Fruit fly (Drosophila melanogaster) whole organism, adult: ENCODE measurements around the gene CG11109.

Experiments
- CG1620 ChIP-seq: fragments of 200-800 bp; sonication (Bioruptor generic); optimal IDR thresholded peaks from 2 replicates; lab custom pipeline; 2016; ENCODE audit warnings: missing biosample characterization, missing genetic modification characterization
- CG33017 ChIP-seq: fragments of 200-800 bp; sonication (Bioruptor generic); optimal IDR thresholded peaks from 2 replicates; lab custom pipeline; 2018; ENCODE audit warnings: missing biosample characterization, mild to moderate bottlenecking, missing genetic modification characterization, moderate library complexity
- Clk ChIP-seq: fragments of 200-800 bp; sonication (Bioruptor generic); optimal IDR thresholded peaks from 2 replicates; lab custom pipeline; 2017; ENCODE audit warnings: missing biosample characterization, missing genetic modification characterization
- Crg-1 ChIP-seq: fragments of 200-800 bp; sonication (Bioruptor generic); optimal IDR thresholded peaks from 2 replicates; lab custom pipeline; 2016; ENCODE audit warnings: missing biosample characterization, missing genetic modification characterization
- Mnt ChIP-seq: fragments of 200-800 bp; sonication (Bioruptor generic); optimal IDR thresholded peaks from 2 replicates; lab custom pipeline; 2016; ENCODE audit warnings: missing biosample characterization, mild to moderate bottlenecking, missing genetic modification characterization
- bab1 ChIP-seq: fragments of 200-800 bp; sonication (Bioruptor generic); optimal IDR thresholded peaks from 3 replicates; lab custom pipeline; 2019; ENCODE audit warnings: missing biosample characterization, mild to moderate bottlenecking, missing genetic modification characterization, moderate library complexity
- cic ChIP-seq: fragments of 200-800 bp; sonication (Bioruptor generic); optimal IDR thresholded peaks from 2 replicates; lab custom pipeline; 2017; ENCODE audit warnings: missing biosample characterization, mild to moderate bottlenecking, missing genetic modification characterization, moderate library complexity
- kay ChIP-seq: fragments of 200-800 bp; sonication (Bioruptor generic); peaks from one replicate; lab custom pipeline; 2016; ENCODE audit warnings: missing biosample characterization, missing genetic modification characterization, borderline replicate concordance
- tj ChIP-seq: fragments of 200-800 bp; sonication (Bioruptor generic); optimal IDR thresholded peaks from 3 replicates; lab custom pipeline; 2017; ENCODE audit warnings: missing biosample characterization, mild to moderate bottlenecking, missing genetic modification characterization, moderate library complexity

dm6 chr3L:22901612-22902011, 29.6 kb downstream of the CG11109 start, which contains the start of gene BoYb:
- no peak for TF ChIP-seq Crg-1 (GFP tag; lab: Kevin White, UChicago)
- no peak for TF ChIP-seq bab1 (GFP tag; lab: Kevin White, UChicago)
- no peak for TF ChIP-seq kay (GFP tag; lab: Kevin White, UChicago)
- no peak for TF ChIP-seq CG1620
- TF ChIP-seq Clk (GFP tag; lab: Kevin White, UChicago) = no peak
- TF ChIP-seq Mnt (GFP tag; lab: Kevin White, UChicago) = no peak
- no peak for TF ChIP-seq cic (GFP tag; lab: Kevin White, UChicago)
- no peak for TF ChIP-seq CG33017 (tag; lab: Kevin White, UChicago)
- no peak for TF ChIP-seq tj (GFP tag; lab: Kevin White, UChicago)
